Worm (Caenorhabditis elegans): ENCODE results near the gene glb-3.
A peak's percentile ranks its signal among the peaks of the same experiment; 100 is the strongest.

The glb-3 gene

ce11 chrV:11174663-11175062 lies 40.3 kb downstream of the glb-3 start:
- TF ChIP-seq lin-1 (GFP tag; IDR thresholded peaks at IDR 0.05), result no peak
- no peak for TF ChIP-seq ceh-44 (GFP tag; IDR thresholded peaks at IDR 0.05)
- TF ChIP-seq nhr-77 (tag; optimal IDR thresholded peaks at IDR 0.05), result no peak
- TF ChIP-seq daf-12 (tag; optimal IDR thresholded peaks at IDR 0.05), result no peak
- no peak for TF ChIP-seq ctbp-1 (GFP tag; IDR thresholded peaks at IDR 0.05)
- no peak for TF ChIP-seq dve-1 (tag; optimal IDR thresholded peaks at IDR 0.05; ENCODE audit: insufficient read depth)
- TF ChIP-seq rbr-2 (tag; optimal IDR thresholded peaks at IDR 0.05), result no peak
- TF ChIP-seq nhr-6 (tag; optimal IDR thresholded peaks at IDR 0.05), result no peak
- TF ChIP-seq unc-130 (GFP tag; optimal IDR thresholded peaks at IDR 0.05), result no peak
- TF ChIP-seq daf-19 (GFP tag; conservative IDR thresholded peaks at IDR 0.05), result no peak
- TF ChIP-seq lin-29 (GFP tag; IDR thresholded peaks at IDR 0.05), result no peak
- no peak for TF ChIP-seq Y5F2A.4 (GFP tag; optimal IDR thresholded peaks at IDR 0.05)
- no peak for TF ChIP-seq daf-16 (GFP tag; optimal IDR thresholded peaks at IDR 0.05)
- no peak for TF ChIP-seq daf-16 (tag; optimal IDR thresholded peaks at IDR 0.05)
- peak; percentile 35 for TF ChIP-seq nhr-11 (tag; optimal IDR thresholded peaks at IDR 0.05)
- no peak for TF ChIP-seq F37D6.2 (tag; optimal IDR thresholded peaks at IDR 0.05)
- no peak for TF ChIP-seq tag-97 (GFP tag; IDR thresholded peaks at IDR 0.05)
- TF ChIP-seq spr-1 (tag; optimal IDR thresholded peaks at IDR 0.05), result peak; percentile 5
- TF ChIP-seq nhr-76 (tag; optimal IDR thresholded peaks at IDR 0.05), result no peak
- no peak for TF ChIP-seq F49E8.2 (tag; optimal IDR thresholded peaks at IDR 0.05; ENCODE audit: borderline replicate concordance)
- no peak for TF ChIP-seq ces-1 (GFP tag; optimal IDR thresholded peaks at IDR 0.05)
- no peak for TF ChIP-seq zip-11 (GFP tag; IDR thresholded peaks at IDR 0.05)
- no peak for TF ChIP-seq dpl-1 (GFP tag; optimal IDR thresholded peaks at IDR 0.05)
- peak; percentile 62 for TF ChIP-seq hmg-1.1 (GFP tag; IDR thresholded peaks at IDR 0.05)
- no peak for TF ChIP-seq ztf-7 (tag; optimal IDR thresholded peaks at IDR 0.05)
- TF ChIP-seq ZK546.5 (tag; optimal IDR thresholded peaks at IDR 0.05), result no peak
- no peak for TF ChIP-seq dmd-9 (GFP tag; IDR thresholded peaks at IDR 0.05)
- no peak for TF ChIP-seq aly-2 (tag; optimal IDR thresholded peaks at IDR 0.05)
- TF ChIP-seq mxl-3 (GFP tag; optimal IDR thresholded peaks at IDR 0.05), result no peak
- no peak for TF ChIP-seq zfp-2 (tag; optimal IDR thresholded peaks at IDR 0.05)
- no peak for TF ChIP-seq lin-15B (tag; optimal IDR thresholded peaks at IDR 0.05)
- TF ChIP-seq hif-1 (tag; optimal IDR thresholded peaks at IDR 0.05), result peak in 1 of 2 experiments; percentile 11
- no peak for TF ChIP-seq mdl-1 (tag; optimal IDR thresholded peaks at IDR 0.05)
- TF ChIP-seq fos-1 (tag; optimal IDR thresholded peaks at IDR 0.05), result no peak
- no peak for TF ChIP-seq arid-1 (GFP tag; conservative IDR thresholded peaks at IDR 0.05)
- TF ChIP-seq aha-1 (tag), result no peak
- no peak for TF ChIP-seq skn-1 (tag; optimal IDR thresholded peaks at IDR 0.05)
- peak; percentile 73; the same call in 1 of the 2 replicates for TF ChIP-seq egl-43 (GFP tag; IDR thresholded peaks at IDR 0.05)
- TF ChIP-seq lin-13 (GFP tag; optimal IDR thresholded peaks at IDR 0.05), result no peak
- no peak for TF ChIP-seq fkh-10 (GFP tag; optimal IDR thresholded peaks at IDR 0.05)
- no peak for TF ChIP-seq saeg-2 (GFP tag; IDR thresholded peaks at IDR 0.05)
- TF ChIP-seq unc-39 (tag; optimal IDR thresholded peaks at IDR 0.05), result no peak
- TF ChIP-seq snpc-4 (tag; optimal IDR thresholded peaks at IDR 0.05), result peak; percentile 84
- no peak for TF ChIP-seq jun-1 (tag; optimal IDR thresholded peaks at IDR 0.05)
- TF ChIP-seq F26F4.8 (GFP tag; conservative IDR thresholded peaks at IDR 0.05), result no peak
- TF ChIP-seq ceh-62 (tag; optimal IDR thresholded peaks at IDR 0.05), result no peak
- TF ChIP-seq daf-8 (GFP tag; IDR thresholded peaks at IDR 0.05), result no peak
- TF ChIP-seq nhr-111 (GFP tag; optimal IDR thresholded peaks at IDR 0.05), result no peak
- TF ChIP-seq set-16 (GFP tag; IDR thresholded peaks at IDR 0.05), result peak; percentile 68
- TF ChIP-seq nhr-41 (GFP tag; IDR thresholded peaks at IDR 0.05), result no peak
- TF ChIP-seq nhr-42 (GFP tag; IDR thresholded peaks at IDR 0.05), result no peak
- no peak for TF ChIP-seq mxl-2 (GFP tag; conservative IDR thresholded peaks at IDR 0.05)
- TF ChIP-seq tra-1 (GFP tag; IDR thresholded peaks at IDR 0.05), result 0 out of 2 replicates have a peak, but pooled peaks have one; percentile 39
- TF ChIP-seq ceh-28 (tag; optimal IDR thresholded peaks at IDR 0.05), result no peak

Data from whole organism, L4 larva.